Worm (Caenorhabditis elegans): ENCODE results near the gene mex-1.

Gene mex-1

DNA sequence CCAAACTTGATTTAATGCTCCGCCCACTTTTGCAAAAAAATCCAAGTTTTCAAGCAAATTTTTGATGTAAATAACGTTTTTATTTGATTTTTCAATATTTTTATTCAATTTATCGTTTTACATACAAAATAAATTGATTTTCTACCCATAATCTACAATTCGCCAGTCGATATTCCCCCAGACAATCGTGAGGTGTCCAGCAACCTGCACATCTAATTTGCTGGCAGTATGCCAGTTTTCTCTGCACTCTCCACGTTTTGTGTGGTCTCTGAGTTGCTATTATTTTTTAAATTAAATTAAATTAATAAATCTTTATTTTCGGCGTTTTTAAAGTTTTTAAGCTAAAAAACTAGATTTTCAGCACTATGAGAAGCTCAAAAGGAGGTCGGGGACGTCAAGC, 11.7 kb downstream of the mex-1 start (continued):
- TF ChIP-seq nhr-11 (tag; optimal IDR thresholded peaks at IDR 0.05), result peak; percentile 79
- peak; percentile 95 for TF ChIP-seq mep-1 (tag; optimal IDR thresholded peaks at IDR 0.05)
- peak; percentile 80 to 96 for TF ChIP-seq lsy-2 (tag; optimal IDR thresholded peaks at IDR 0.05)
- TF ChIP-seq nhr-10 (tag; optimal IDR thresholded peaks at IDR 0.05), result no peak
- TF ChIP-seq skn-1 (tag; optimal IDR thresholded peaks at IDR 0.05), result no peak
- TF ChIP-seq ama-1 (optimal IDR thresholded peaks at IDR 0.05), result no peak
- TF ChIP-seq unc-62 (GFP tag; optimal IDR thresholded peaks at IDR 0.05 in 1 of 2), result peak in 1 of 2 experiments; percentile 3
- TF ChIP-seq unc-62 (tag; optimal IDR thresholded peaks at IDR 0.05), result no peak
- peak; percentile 38 for TF ChIP-seq lin-15B (tag; optimal IDR thresholded peaks at IDR 0.05)
- TF ChIP-seq dmd-6 (GFP tag; IDR thresholded peaks at IDR 0.05), result no peak; the same call in 1 of the 2 replicates
- TF ChIP-seq ceh-44 (GFP tag; IDR thresholded peaks at IDR 0.05), result peak; percentile 72
- no peak for TF ChIP-seq zip-11 (GFP tag; IDR thresholded peaks at IDR 0.05)
- peak; percentile 95 for TF ChIP-seq zfp-2 (tag; optimal IDR thresholded peaks at IDR 0.05)
- TF ChIP-seq nhr-28 (tag; optimal IDR thresholded peaks at IDR 0.05), result peak; percentile 58
- no peak for TF ChIP-seq ztf-11 (tag; optimal IDR thresholded peaks at IDR 0.05)
- peak; percentile 42 for TF ChIP-seq F49E8.2 (tag; optimal IDR thresholded peaks at IDR 0.05; ENCODE audit: borderline replicate concordance)
- peak; percentile 96 for TF ChIP-seq nhr-77 (tag; optimal IDR thresholded peaks at IDR 0.05)
- peak in 1 of 2 experiments; percentile 64; a peak in 1 of 4 replicates for TF ChIP-seq madf-5 (GFP tag; IDR thresholded peaks at IDR 0.05)
- TF ChIP-seq F37D6.2 (tag; optimal IDR thresholded peaks at IDR 0.05), result peak; percentile 82
- no peak; the same call in 1 of the 2 replicates for TF ChIP-seq saeg-2 (GFP tag; IDR thresholded peaks at IDR 0.05)

DNA sequence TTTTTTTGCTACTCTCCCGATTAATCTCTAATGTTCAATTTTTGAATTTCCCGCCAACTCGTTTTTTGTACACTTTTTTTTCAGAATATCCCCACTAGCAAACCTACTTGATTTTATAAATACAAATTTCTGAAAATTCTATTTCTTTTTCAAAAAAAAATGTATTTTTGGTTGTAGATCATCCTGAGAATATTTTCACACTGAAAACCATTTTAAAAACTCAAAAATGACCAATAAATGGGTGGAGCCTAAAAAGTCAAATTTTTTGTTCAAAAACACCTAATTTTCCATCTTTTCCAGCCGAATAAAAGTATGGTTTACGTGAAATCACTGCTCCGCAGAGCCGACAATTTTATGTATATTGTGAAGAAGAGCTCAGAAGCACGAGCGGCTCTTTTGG, 20.3 kb downstream of the mex-1 start, which contains the start of gene Y17G7B.3:
TSS of gene Y17G7B.3 (plus strand) at position 301 of the 400 bp plus-strand sequence.
- TF ChIP-seq aha-1 (tag), result peak; percentile 69
- TF ChIP-seq saeg-2 (GFP tag; IDR thresholded peaks at IDR 0.05), result no peak

- TF ChIP-seq sdz-12 (GFP tag; optimal IDR thresholded peaks at IDR 0.05) (no peak), mxl-2 (GFP tag; conservative IDR thresholded peaks at IDR 0.05) (no peak), T20F7.1 (GFP tag; optimal IDR thresholded peaks at IDR 0.05) (no peak), cey-2 (tag; optimal IDR thresholded peaks at IDR 0.05; ENCODE audit: borderline replicate concordance, insufficient read depth) (no peak), nhr-48 (tag; optimal IDR thresholded peaks at IDR 0.05) (no peak), ceh-44 (GFP tag; IDR thresholded peaks at IDR 0.05) (no peak), ceh-82 (tag; optimal IDR thresholded peaks at IDR 0.05) (no peak), nhr-25 (tag; optimal IDR thresholded peaks at IDR 0.05; ENCODE audit: borderline replicate concordance, insufficient read depth) (no peak), nhr-77 (tag; optimal IDR thresholded peaks at IDR 0.05) (no peak), spr-1 (tag; optimal IDR thresholded peaks at IDR 0.05) (no peak), php-3 (GFP tag; IDR thresholded peaks at IDR 0.05) (no peak)
Observed at ce11 chrII:11992701-11993100, 24.3 kb downstream of the mex-1 start, which contains the start of gene dhps-1. Gene dhps-1 (plus strand): TSS chrII:11993001.

DNA sequence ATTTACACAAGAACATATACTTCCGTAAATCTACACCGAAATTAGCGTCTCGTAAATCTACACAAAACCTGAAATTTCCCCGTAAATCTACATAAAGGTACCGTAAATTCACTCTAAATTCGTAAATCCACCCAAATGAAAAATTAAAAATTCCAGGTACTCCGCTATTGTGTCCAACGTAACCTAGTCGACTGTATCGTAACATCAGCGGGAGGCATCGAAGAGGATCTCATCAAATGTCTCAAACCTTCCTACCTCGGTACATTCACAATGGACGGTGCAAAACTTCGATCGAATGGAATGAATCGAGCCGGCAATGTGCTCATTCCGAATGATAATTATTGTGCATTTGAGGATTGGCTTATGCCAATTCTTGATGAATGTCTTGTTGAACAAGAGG, 26.5 kb downstream of the mex-1 start:
- TF ChIP-seq nhr-76 (tag; optimal IDR thresholded peaks at IDR 0.05), result no peak
- no peak for TF ChIP-seq T26A8.4 (GFP tag; IDR thresholded peaks at IDR 0.05)
- no peak for TF ChIP-seq daf-16 (GFP tag; optimal IDR thresholded peaks at IDR 0.05)
- no peak for TF ChIP-seq daf-16 (tag; optimal IDR thresholded peaks at IDR 0.05)
- no peak for TF ChIP-seq lin-15B (tag; optimal IDR thresholded peaks at IDR 0.05)
- peak in 1 of 2 experiments; percentile 96 for TF ChIP-seq unc-62 (GFP tag; optimal IDR thresholded peaks at IDR 0.05 in 1 of 2)
- no peak for TF ChIP-seq unc-62 (tag; optimal IDR thresholded peaks at IDR 0.05)

- TF ChIP-seq dmd-8 (GFP tag; IDR thresholded peaks at IDR 0.05) (no peak), nhr-28 (tag; optimal IDR thresholded peaks at IDR 0.05) (no peak), daf-12 (tag; optimal IDR thresholded peaks at IDR 0.05) (no peak), snpc-1.2 (GFP tag; IDR thresholded peaks at IDR 0.05) (no peak), ZK546.5 (tag; optimal IDR thresholded peaks at IDR 0.05) (no peak), lin-15B (tag; optimal IDR thresholded peaks at IDR 0.05) (no peak), vab-7 (GFP tag; IDR thresholded peaks at IDR 0.05) (no peak), egl-27 (tag; optimal IDR thresholded peaks at IDR 0.05) (no peak), spr-3 (GFP tag; optimal IDR thresholded peaks at IDR 0.05) (no peak), dve-1 (tag; optimal IDR thresholded peaks at IDR 0.05; ENCODE audit: insufficient read depth) (no peak), nhr-77 (tag; optimal IDR thresholded peaks at IDR 0.05) (no peak), lsy-2 (tag; optimal IDR thresholded peaks at IDR 0.05) (no peak), lin-1 (GFP tag; IDR thresholded peaks at IDR 0.05) (no peak), hmg-1.1 (GFP tag; IDR thresholded peaks at IDR 0.05) (no peak), daf-8 (GFP tag; IDR thresholded peaks at IDR 0.05) (no peak), lim-7 (GFP tag; IDR thresholded peaks at IDR 0.05) (no peak)
Observed at ce11 chrII:11998903-11999302, 30.5 kb downstream of the mex-1 start, which contains the start of gene Y17G7B.23. Gene Y17G7B.23 (plus strand): TSS chrII:11999203.

Data from whole organism, L4 larva.